Fruit fly (Drosophila melanogaster): ENCODE data around the gene CG11878.

Gene CG11878

dm6 chr3R:25322657-25323056 lies 49.0 kb downstream of the CG11878 start, which contains the start of gene CG10562:
Gene CG10562, minus strand, starts transcription at chr3R:25322757.
- TF ChIP-seq pan (optimal IDR thresholded peaks at IDR 0.05), result no peak
- TF ChIP-seq CG8478 (optimal IDR thresholded peaks at IDR 0.05), result no peak
- no peak for TF ChIP-seq EcR (GFP tag; optimal IDR thresholded peaks at IDR 0.05)
- no peak for TF ChIP-seq Dll (optimal IDR thresholded peaks at IDR 0.05)
- TF ChIP-seq psq (optimal IDR thresholded peaks at IDR 0.05), result no peak
- no peak for TF ChIP-seq usp (GFP tag; optimal IDR thresholded peaks at IDR 0.05)

All from whole organism.